Worm (Caenorhabditis elegans) whole organism, young adult: ENCODE results near the gene F49C12.1.

Experiments used
- C17E4.6 ChIP-seq: fragments of 200-800 bp; sonication (Bioruptor generic); IDR thresholded peaks from 2 replicates; pipeline ENCODE4 v1.3.6; 2022; ENCODE audit warnings: missing genetic modification reagents, missing genetic modification characterization, missing compliant biosample characterization
- F52B5.7 ChIP-seq: sonication (generic microtip); optimal IDR thresholded peaks from 2 replicates; lab custom pipeline; 2016; ENCODE audit warnings: mild to moderate bottlenecking, missing genetic modification characterization, missing compliant biosample characterization
- F57A8.1 ChIP-seq: fragments of 200-800 bp; sonication (Bioruptor generic); optimal IDR thresholded peaks from 2 replicates; lab custom pipeline; 2018; ENCODE audit warnings: mild to moderate bottlenecking, missing genetic modification characterization, moderate library complexity, missing compliant biosample characterization
- K12H6.12 ChIP-seq: fragments of 200-800 bp; sonication (Bioruptor generic); optimal IDR thresholded peaks from 2 replicates; lab custom pipeline; 2018; ENCODE audit warnings: mild to moderate bottlenecking, missing genetic modification characterization, missing compliant biosample characterization
- Y53G8AR.9 ChIP-seq: fragments of 200-800 bp; sonication (Bioruptor generic); conservative IDR thresholded peaks from 2 replicates; pipeline ENCODE4 v1.3.6; 2022; ENCODE audit warnings: missing genetic modification reagents, missing genetic modification characterization, missing compliant biosample characterization
- Y67H2A.10 ChIP-seq: fragments of 200-800 bp; sonication (Bioruptor generic); conservative IDR thresholded peaks from 2 replicates; pipeline ENCODE4 v1.3.6; 2022; ENCODE audit warnings: missing genetic modification reagents, missing genetic modification characterization, missing compliant biosample characterization
- Y95B8A.8 ChIP-seq: fragments of 200-800 bp; sonication (Bioruptor generic); IDR thresholded peaks from 2 replicates; pipeline ENCODE4 v1.3.6; 2022; ENCODE audit warnings: missing genetic modification reagents, missing genetic modification characterization, missing compliant biosample characterization
- ama-1 ChIP-seq, 3 experiments: fragments of 150-350 bp in 1 of 3; sonication (generic microtip) in 2 of 3; optimal IDR thresholded peaks; 2 replicates each; lab custom pipeline; 2014 to 2018; ENCODE audit warnings: missing biosample characterization in 2 of 3, missing genetic modification characterization in 2 of 3, missing genetic modification reagents in 2 of 3
- atf-7 ChIP-seq: sonication (generic microtip); optimal IDR thresholded peaks from 2 replicates; lab custom pipeline; 2017; ENCODE audit warnings: mild to moderate bottlenecking, missing genetic modification characterization, missing compliant biosample characterization
- attf-3 ChIP-seq: fragments of 200-800 bp; sonication (Bioruptor generic); conservative IDR thresholded peaks from 2 replicates; pipeline ENCODE4 v1.3.6; 2022; ENCODE audit warnings: missing genetic modification reagents, missing genetic modification characterization, missing compliant biosample characterization
- attf-5 ChIP-seq: fragments of 200-800 bp; sonication (Bioruptor generic); optimal IDR thresholded peaks from 2 replicates; lab custom pipeline; 2018; ENCODE audit warnings: mild to moderate bottlenecking, missing genetic modification characterization, missing compliant biosample characterization
- bed-1 ChIP-seq: fragments of 200-800 bp; sonication (Bioruptor generic); IDR thresholded peaks from 2 replicates; pipeline ENCODE4 v1.3.6; 2022; ENCODE audit warnings: missing genetic modification reagents, missing genetic modification characterization, missing compliant biosample characterization
- bed-2 ChIP-seq: fragments of 200-800 bp; sonication (Bioruptor generic); IDR thresholded peaks from 2 replicates; pipeline ENCODE4 v1.3.6; 2022; ENCODE audit warnings: missing genetic modification reagents, missing genetic modification characterization, missing compliant biosample characterization
- cebp-1 ChIP-seq, 2 experiments: fragments of 200-800 bp in 1 of 2; sonication (Bioruptor generic) in 1 of 2; sonication (generic microtip) in 1 of 2; IDR thresholded peaks in 1 of 2; optimal IDR thresholded peaks in 1 of 2; 2 replicates each; pipeline versions ENCODE4 v1.3.6 to Lab custom; 2017 to 2022; ENCODE audit warnings: missing compliant biosample characterization in 2 of 2, missing genetic modification characterization in 2 of 2, mild to moderate bottlenecking in 1 of 2, missing genetic modification reagents in 1 of 2, moderate library complexity in 1 of 2
- ceh-100 ChIP-seq: fragments of 200-800 bp; sonication (Bioruptor generic); IDR thresholded peaks from 2 replicates; pipeline ENCODE4 v1.3.6; 2022; ENCODE audit warnings: missing genetic modification reagents, missing genetic modification characterization, missing compliant biosample characterization
- ceh-58 ChIP-seq: fragments of 200-800 bp; sonication (Bioruptor generic); IDR thresholded peaks from 2 replicates; pipeline ENCODE4 v1.3.6; 2022; ENCODE audit warnings: missing genetic modification characterization, missing compliant biosample characterization
- efl-1 ChIP-seq: fragments of 150-350 bp; optimal IDR thresholded peaks from 2 replicates; lab custom pipeline; 2014; ENCODE audit warnings: missing biosample characterization, missing genetic modification reagents, missing genetic modification characterization
- egl-18 ChIP-seq: fragments of 200-800 bp; sonication (Bioruptor generic); IDR thresholded peaks from 2 replicates; pipeline ENCODE4 v1.3.6; 2022; ENCODE audit warnings: missing genetic modification reagents, missing genetic modification characterization, missing compliant biosample characterization
- fkh-3 ChIP-seq: sonication (generic microtip); optimal IDR thresholded peaks from 2 replicates; lab custom pipeline; 2016; ENCODE audit warnings: mild to moderate bottlenecking, missing genetic modification characterization, missing compliant biosample characterization
- him-1 ChIP-seq: sonication (generic microtip); optimal IDR thresholded peaks from 2 replicates; lab custom pipeline; 2016; ENCODE audit warnings: missing genotype, missing genetic modification reagents, missing genetic modification characterization, missing compliant biosample characterization
- hlh-12 ChIP-seq: sonication (generic microtip); optimal IDR thresholded peaks from 2 replicates; lab custom pipeline; 2016; ENCODE audit warnings: missing genetic modification characterization, missing compliant biosample characterization
- hlh-26 ChIP-seq: fragments of 200-800 bp; sonication (Bioruptor generic); conservative IDR thresholded peaks from 2 replicates; pipeline ENCODE4 v1.3.6; 2022; ENCODE audit warnings: missing genetic modification reagents, missing genetic modification characterization, missing compliant biosample characterization
- hmg-1.2 ChIP-seq: fragments of 200-800 bp; sonication (Bioruptor generic); IDR thresholded peaks from 2 replicates; pipeline ENCODE4 v1.3.6; 2022; ENCODE audit warnings: missing genetic modification reagents, missing genetic modification characterization, missing compliant biosample characterization
- hmg-20 ChIP-seq: fragments of 200-800 bp; sonication (Bioruptor generic); IDR thresholded peaks from 2 replicates; pipeline ENCODE4 v1.3.6; 2022; ENCODE audit warnings: missing genetic modification reagents, missing genetic modification characterization, missing compliant biosample characterization
- lin-35 ChIP-seq, 3 experiments: fragments of 150-350 bp in 2 of 3; sonication (generic microtip) in 1 of 3; optimal IDR thresholded peaks; 2 replicates each; lab custom pipeline; 2014 to 2018; ENCODE audit warnings: missing biosample characterization in 3 of 3, missing genetic modification characterization in 3 of 3, missing genetic modification reagents in 3 of 3
- lin-40 ChIP-seq: sonication (generic microtip); optimal IDR thresholded peaks from 2 replicates; lab custom pipeline; 2016; ENCODE audit warnings: missing genetic modification characterization, mild to moderate bottlenecking, missing compliant biosample characterization, missing genotype, missing genetic modification reagents
- lin-54 ChIP-seq: fragments of 200-800 bp; sonication (Bioruptor generic); optimal IDR thresholded peaks from 2 replicates; lab custom pipeline; 2018; ENCODE audit warnings: mild to moderate bottlenecking, missing genetic modification characterization, missing compliant biosample characterization
- lsl-1 ChIP-seq: fragments of 200-800 bp; sonication (Bioruptor generic); optimal IDR thresholded peaks from 2 replicates; lab custom pipeline; 2018; ENCODE audit warnings: mild to moderate bottlenecking, missing genetic modification characterization, moderate library complexity, missing compliant biosample characterization
- madf-10 ChIP-seq: sonication (generic microtip); optimal IDR thresholded peaks from 2 replicates; lab custom pipeline; 2016; ENCODE audit warnings: mild to moderate bottlenecking, missing genetic modification characterization, missing compliant biosample characterization
- mcd-1 ChIP-seq: fragments of 200-800 bp; sonication (Bioruptor generic); IDR thresholded peaks from 2 replicates; pipeline ENCODE4 v1.3.6; 2022; ENCODE audit warnings: missing genetic modification reagents, missing genetic modification characterization, missing compliant biosample characterization
- mel-28 ChIP-seq: sonication (generic microtip); optimal IDR thresholded peaks from 2 replicates; lab custom pipeline; 2016; ENCODE audit warnings: borderline replicate concordance, mild to moderate bottlenecking, missing genetic modification characterization, missing compliant biosample characterization
- nfyb-1 ChIP-seq: fragments of 200-800 bp; sonication (Bioruptor generic); IDR thresholded peaks from 2 replicates; pipeline ENCODE4 v1.3.6; 2022; ENCODE audit warnings: missing genetic modification reagents, missing genetic modification characterization, missing compliant biosample characterization
- nhr-80 ChIP-seq: sonication (generic microtip); optimal IDR thresholded peaks from 2 replicates; lab custom pipeline; 2016; ENCODE audit warnings: missing genetic modification characterization, missing compliant biosample characterization
- nhr-90 ChIP-seq: sonication (generic microtip); optimal IDR thresholded peaks from 2 replicates; lab custom pipeline; 2016; ENCODE audit warnings: missing genotype, mild to moderate bottlenecking, missing genetic modification characterization, missing compliant biosample characterization
- rcor-1 ChIP-seq: fragments of 200-800 bp; sonication (Bioruptor generic); IDR thresholded peaks from 2 replicates; pipeline ENCODE4 v1.3.6; 2022; ENCODE audit warnings: missing genetic modification reagents, missing genetic modification characterization, missing compliant biosample characterization
- repo-1 ChIP-seq: sonication (generic microtip); optimal IDR thresholded peaks from 2 replicates; lab custom pipeline; 2017; ENCODE audit warnings: mild to moderate bottlenecking, missing genetic modification characterization, missing compliant biosample characterization
- snpc-1.3 ChIP-seq: sonication (generic microtip); optimal IDR thresholded peaks from 2 replicates; lab custom pipeline; 2017; ENCODE audit warnings: missing genetic modification characterization, mild to moderate bottlenecking, missing compliant biosample characterization, antibody characterized with exemption, moderate library complexity, missing genotype, missing genetic modification reagents; ENCODE audit not compliant: insufficient read depth
- snpc-4 ChIP-seq, 5 experiments: fragments of 150-350 bp in 1 of 5; sonication (generic microtip) in 4 of 5; optimal IDR thresholded peaks; 2 replicates each; lab custom pipeline; 2014 to 2018; ENCODE audit warnings: missing genetic modification characterization in 5 of 5, missing biosample characterization in 3 of 5, antibody characterized with exemption in 2 of 5, mild to moderate bottlenecking in 2 of 5, missing compliant biosample characterization in 2 of 5, missing genotype in 2 of 5, moderate library complexity in 2 of 5, missing genetic modification reagents in 1 of 5
- sptf-2 ChIP-seq: fragments of 200-800 bp; sonication (Bioruptor generic); optimal IDR thresholded peaks from 2 replicates; lab custom pipeline; 2018; ENCODE audit warnings: mild to moderate bottlenecking, missing genetic modification characterization, missing compliant biosample characterization
- tbp1 ChIP-seq: fragments of 200-800 bp; sonication (Bioruptor generic); optimal IDR thresholded peaks from 2 replicates; lab custom pipeline; 2018; ENCODE audit warnings: mild to moderate bottlenecking, missing genetic modification characterization, missing compliant biosample characterization
- tbx-9 ChIP-seq: sonication (generic microtip); optimal IDR thresholded peaks from 2 replicates; lab custom pipeline; 2016; ENCODE audit warnings: borderline replicate concordance, missing genetic modification characterization, inconsistent platforms, missing compliant biosample characterization
- ztf-18 ChIP-seq: sonication (generic microtip); optimal IDR thresholded peaks from 2 replicates; lab custom pipeline; 2016; ENCODE audit warnings: missing genotype, mild to moderate bottlenecking, missing genetic modification characterization, missing compliant biosample characterization
- ztf-22 ChIP-seq: fragments of 200-800 bp; sonication (Bioruptor generic); optimal IDR thresholded peaks from 2 replicates; lab custom pipeline; 2018; ENCODE audit warnings: mild to moderate bottlenecking, missing genetic modification characterization, moderate library complexity, missing compliant biosample characterization
- ztf-25 ChIP-seq: fragments of 200-800 bp; sonication (Bioruptor generic); IDR thresholded peaks from 2 replicates; pipeline ENCODE4 v1.3.6; 2022; ENCODE audit warnings: missing genetic modification reagents, missing genetic modification characterization, missing compliant biosample characterization

Gene F49C12.1

DNA sequence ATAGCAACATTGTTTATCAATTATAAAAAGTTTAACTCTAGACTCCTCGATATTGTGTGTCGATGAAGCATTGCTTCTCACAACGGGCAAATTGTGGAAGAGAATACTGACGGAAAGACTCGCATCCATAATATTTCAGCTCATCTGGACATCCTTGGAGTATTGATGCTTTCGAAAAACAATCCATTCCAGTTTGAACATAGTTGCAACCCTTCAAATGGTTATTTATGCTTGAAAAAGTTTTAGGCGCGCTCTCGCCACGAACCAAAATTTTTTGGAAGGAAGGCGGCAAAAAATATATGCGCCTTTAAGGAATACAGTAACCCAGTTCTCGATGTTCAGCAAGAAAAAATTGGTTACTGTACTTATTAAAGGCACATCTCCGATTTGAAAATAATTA lies 26.3 kb upstream of the F49C12.1 start (continued):
- TF ChIP-seq hmg-20 (GFP tag; lab: Robert Waterston, UW) (no peak), repo-1 (peak; percentile 32), ztf-25 (GFP tag; lab: Robert Waterston, UW) (no peak), ceh-100 (GFP tag; lab: Robert Waterston, UW) (no peak), Y53G8AR.9 (0 out of 2 replicates have a peak, but pooled peaks have one; percentile 6), lin-35 (GFP tag; optimal IDR thresholded peaks at IDR 0.05; lab: Kevin White, UChicago) (peak in 1 of 3 experiments; percentile 36), hlh-12 (tag; lab: Kevin White, UChicago) (no peak), ama-1 (optimal IDR thresholded peaks at IDR 0.05; lab: Kevin White, UChicago) (peak; percentile 66), ama-1 (GFP tag; optimal IDR thresholded peaks at IDR 0.05; lab: Kevin White, UChicago) (no peak), lin-40 (tag; lab: Kevin White, UChicago) (peak; percentile 31), snpc-4 (GFP tag; optimal IDR thresholded peaks at IDR 0.05; lab: Kevin White, UChicago) (no peak), snpc-4 (tag; optimal IDR thresholded peaks at IDR 0.05; lab: Kevin White, UChicago) (peak in 1 of 4 experiments; percentile 2), ztf-18 (no peak), nfyb-1 (GFP tag; lab: Robert Waterston, UW) (0 out of 2 replicates have a peak, but pooled peaks have one; percentile 41), C17E4.6 (GFP tag; lab: Robert Waterston, UW) (peak; percentile 32; the same call in 1 of the 2 replicates), hmg-1.2 (peak; percentile 29; the same call in 1 of the 2 replicates), F57A8.1 (GFP tag; lab: Kevin White, UChicago) (no peak), tbp1 (no peak)

- TF ChIP-seq efl-1 (GFP tag; lab: Kevin White, UChicago) (no peak), Y95B8A.8 (no peak), nhr-80 (tag; lab: Kevin White, UChicago) (peak; percentile 82), rcor-1 (GFP tag; lab: Robert Waterston, UW) (no peak), attf-3 (GFP tag; lab: Robert Waterston, UW) (no peak), ztf-22 (GFP tag; lab: Kevin White, UChicago) (no peak), hmg-1.2 (no peak), ceh-58 (GFP tag; lab: Robert Waterston, UW) (no peak), snpc-1.3 (tag; lab: Kevin White, UChicago) (no peak), lin-54 (GFP tag; lab: Kevin White, UChicago) (peak; percentile 25), lsl-1 (peak; percentile 0), bed-2 (no peak), mcd-1 (GFP tag; lab: Robert Waterston, UW) (0 out of 2 replicates have a peak, but pooled peaks have one; percentile 32), tbx-9 (no peak), mel-28 (tag; lab: Kevin White, UChicago) (no peak), K12H6.12 (tag; lab: Kevin White, UChicago) (no peak), madf-10 (tag; lab: Kevin White, UChicago) (peak; percentile 8), sptf-2 (GFP tag; lab: Kevin White, UChicago) (no peak), fkh-3 (tag; lab: Kevin White, UChicago) (no peak), nhr-90 (tag; lab: Kevin White, UChicago) (no peak), attf-5 (GFP tag; lab: Kevin White, UChicago) (peak; percentile 82), cebp-1 (GFP tag; IDR thresholded peaks at IDR 0.05; lab: Robert Waterston, UW) (peak; percentile 82), cebp-1 (tag; optimal IDR thresholded peaks at IDR 0.05; lab: Kevin White, UChicago) (peak; percentile 98), F52B5.7 (tag; lab: Kevin White, UChicago) (no peak), him-1 (peak; percentile 33), bed-1 (GFP tag; lab: Robert Waterston, UW) (no peak), atf-7 (tag; lab: Kevin White, UChicago) (no peak), ztf-18 (peak; percentile 13), hlh-26 (GFP tag; lab: Robert Waterston, UW) (no peak), lin-40 (tag; lab: Kevin White, UChicago) (no peak), egl-18 (no peak), Y67H2A.10 (GFP tag; lab: Robert Waterston, UW) (no peak)
Observed at ce11 chrIV:9321039-9321851, 25.1 kb upstream of the F49C12.1 start, which contains the start of the genes F49C12.12 and vha-17. Gene F49C12.12 (minus strand): TSS chrIV:9321089. Gene vha-17 (plus strand): TSS chrIV:9321801.
